Fruit fly (Drosophila melanogaster): ENCODE results near the gene hfp.

DNA sequence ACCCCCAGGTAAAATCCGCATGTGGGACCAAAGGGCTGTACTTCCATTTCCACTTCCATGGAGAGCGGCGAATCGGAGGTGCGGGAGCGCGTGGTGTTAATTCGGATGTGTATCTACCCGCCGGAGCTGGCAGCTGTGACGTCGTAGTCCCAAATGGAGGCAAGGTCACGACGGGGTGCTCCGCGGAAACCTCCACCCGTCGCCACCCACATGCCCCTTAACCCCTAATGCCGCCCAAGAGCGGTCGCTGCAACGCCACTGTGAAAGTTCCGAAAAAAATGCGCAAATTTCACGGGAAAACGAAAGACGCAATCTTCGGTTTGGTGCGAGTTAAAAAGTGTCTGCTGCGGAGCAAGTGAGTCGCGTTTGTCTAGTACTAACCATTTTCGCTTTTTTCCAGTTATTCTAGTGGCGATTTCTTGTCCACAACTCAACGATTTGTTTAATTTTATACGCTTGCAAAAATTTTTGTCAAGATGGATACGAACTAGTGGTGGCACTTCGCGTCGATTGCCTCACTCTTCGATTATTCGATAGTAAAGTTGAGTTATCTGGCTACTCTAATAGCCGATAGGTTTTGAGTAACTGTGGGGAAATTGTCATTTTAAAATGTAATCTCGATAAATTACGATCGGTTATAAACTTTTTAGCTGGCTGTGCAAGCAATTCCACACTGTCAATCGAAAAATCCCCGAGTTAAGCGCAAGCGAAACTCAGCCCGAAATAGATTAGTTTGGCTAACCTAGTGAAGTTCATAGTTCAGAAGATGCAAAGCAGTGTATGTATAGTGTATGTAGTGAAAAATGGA, at the start of gene hfp, which contains the start of gene Psa:
- TF ChIP-seq CG8478 (optimal IDR thresholded peaks at IDR 0.05) (no peak), usp (GFP tag; optimal IDR thresholded peaks at IDR 0.05) (no peak), psq (optimal IDR thresholded peaks at IDR 0.05) (no peak), pan (optimal IDR thresholded peaks at IDR 0.05) (no peak), Dll (optimal IDR thresholded peaks at IDR 0.05) (no peak)

Measured in whole organism.